Fruit fly (Drosophila melanogaster): ENCODE results near the gene CG6834.

Gene CG6834

DNA sequence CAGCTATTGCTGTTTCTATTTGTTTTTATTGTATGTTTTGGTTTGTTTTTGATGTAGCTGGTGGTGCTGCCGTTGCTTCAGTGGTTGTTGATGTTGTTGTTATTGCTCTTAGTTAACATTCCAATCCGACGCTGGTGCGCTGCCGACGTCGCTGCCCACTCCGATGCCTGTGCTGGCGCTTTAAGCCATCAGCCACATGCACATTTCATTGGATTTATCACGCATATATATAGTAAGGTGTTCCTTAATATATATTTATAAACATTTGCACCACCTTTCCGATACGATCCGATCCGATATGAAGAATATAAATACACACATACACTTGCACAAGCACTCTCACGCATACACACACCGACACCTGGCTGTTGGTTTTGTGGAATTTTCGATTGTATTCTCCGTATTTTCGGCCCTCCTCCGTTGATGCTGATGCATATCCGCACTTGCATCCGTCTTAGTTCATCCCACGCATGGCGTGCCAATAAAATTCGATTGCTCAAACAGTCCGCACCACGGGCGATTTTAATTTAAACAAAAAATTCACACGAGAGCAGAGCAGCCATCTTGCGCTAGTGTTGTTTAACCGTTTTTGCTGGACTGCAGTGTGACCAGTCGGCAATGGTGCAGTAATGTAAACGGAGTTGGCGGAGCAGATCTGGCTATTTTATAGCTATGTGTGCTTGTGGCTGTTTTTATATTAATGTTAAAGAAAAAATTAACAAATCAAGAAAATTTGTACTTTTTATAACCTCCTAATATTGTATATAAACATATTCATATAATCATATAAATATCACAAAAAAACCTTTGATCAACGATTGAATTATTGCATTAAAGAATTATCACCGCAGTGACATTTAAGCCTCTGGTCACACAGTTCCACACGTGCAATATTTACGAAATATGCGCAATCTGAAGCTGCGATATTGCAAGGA lies 37.6 kb downstream of the CG6834 start, which contains the start of the genes Csk and Elp1 (continued):
- TF ChIP-seq YL-1 (GFP tag; optimal IDR thresholded peaks at IDR 0.05) (peak; percentile 74), CG32772 (GFP tag; IDR thresholded peaks at IDR 0.05) (no peak), shn (GFP tag; optimal IDR thresholded peaks at IDR 0.05) (peak; percentile 14), kah (GFP tag; optimal IDR thresholded peaks at IDR 0.05) (peak; percentile 56), CG12236 (GFP tag; optimal IDR thresholded peaks at IDR 0.05) (no peak), Oaz (GFP tag; IDR thresholded peaks at IDR 0.05) (no peak), seq (GFP tag; IDR thresholded peaks at IDR 0.05) (0 out of 2 replicates have a peak, but pooled peaks have one; percentile 15), CG14860 (GFP tag; IDR thresholded peaks at IDR 0.05; ENCODE audit: partially characterized antibody) (no peak), Dip3 (GFP tag; optimal IDR thresholded peaks at IDR 0.05) (peak; percentile 35), dimm (GFP tag; IDR thresholded peaks at IDR 0.05) (no peak), CG9727 (GFP tag; optimal IDR thresholded peaks at IDR 0.05) (peak; percentile 65), gce (GFP tag; IDR thresholded peaks at IDR 0.05) (no peak), CG9609 (GFP tag; optimal IDR thresholded peaks at IDR 0.05) (peak; percentile 14), zen2 (GFP tag; IDR thresholded peaks at IDR 0.05; ENCODE audit: partially characterized antibody) (no peak), sim (GFP tag; IDR thresholded peaks at IDR 0.05) (no peak), psq (GFP tag; optimal IDR thresholded peaks at IDR 0.05) (no peak), Hr39 (optimal IDR thresholded peaks at IDR 0.05) (no peak), CG12071 (GFP tag; optimal IDR thresholded peaks at IDR 0.05) (no peak), Asciz (GFP tag; optimal IDR thresholded peaks at IDR 0.05) (no peak), CG8359 (GFP tag; optimal IDR thresholded peaks at IDR 0.05; ENCODE audit: borderline replicate concordance) (no peak), HLH4C (GFP tag; IDR thresholded peaks at IDR 0.05; ENCODE audit: partially characterized antibody) (no peak), jumu (GFP tag; optimal IDR thresholded peaks at IDR 0.05) (no peak), CG33213 (GFP tag; optimal IDR thresholded peaks at IDR 0.05) (peak; percentile 40), Hand (GFP tag; optimal IDR thresholded peaks at IDR 0.05) (no peak), CG14014 (GFP tag; IDR thresholded peaks at IDR 0.05) (peak; percentile 46; the same call in 1 of the 2 replicates), cas (GFP tag; IDR thresholded peaks at IDR 0.05) (no peak), CG4360 (GFP tag; IDR thresholded peaks at IDR 0.05) (peak; percentile 80), CG7839 (tag; optimal IDR thresholded peaks at IDR 0.05) (peak; percentile 64), Mes4 (GFP tag; optimal IDR thresholded peaks at IDR 0.05) (no peak), emc (GFP tag; optimal IDR thresholded peaks at IDR 0.05) (no peak), CG14050 (GFP tag; IDR thresholded peaks at IDR 0.05) (no peak), CG15696 (tag; optimal IDR thresholded peaks at IDR 0.05) (peak; percentile 68), Six4 (GFP tag; optimal IDR thresholded peaks at IDR 0.05) (no peak), dysf (GFP tag; IDR thresholded peaks at IDR 0.05) (peak; percentile 49; the same call in 2 of the 3 replicates), wdn (GFP tag; IDR thresholded peaks at IDR 0.05) (no peak), dmrt11E (tag; optimal IDR thresholded peaks at IDR 0.05) (peak; percentile 58), luna (GFP tag; optimal IDR thresholded peaks at IDR 0.05) (no peak), CG6689 (GFP tag; IDR thresholded peaks at IDR 0.05) (no peak), wek (GFP tag; optimal IDR thresholded peaks at IDR 0.05) (no peak), CG31365 (tag; optimal IDR thresholded peaks at IDR 0.05) (no peak), CG15514 (GFP tag; optimal IDR thresholded peaks at IDR 0.05) (peak; percentile 74), NC2α (GFP tag; optimal IDR thresholded peaks at IDR 0.05) (no peak), CG32767 (GFP tag; IDR thresholded peaks at IDR 0.05) (peak; percentile 43; the same call in 1 of the 2 replicates), CG16779 (GFP tag; IDR thresholded peaks at IDR 0.05) (no peak), vfl (GFP tag; optimal IDR thresholded peaks at IDR 0.05) (no peak), Awh (GFP tag; IDR thresholded peaks at IDR 0.05) (no peak), trh (GFP tag; optimal IDR thresholded peaks at IDR 0.05) (no peak), grau (tag; optimal IDR thresholded peaks at IDR 0.05) (peak; percentile 69), Abd-B (GFP tag; optimal IDR thresholded peaks at IDR 0.05) (peak; percentile 59), Oli (tag; optimal IDR thresholded peaks at IDR 0.05) (peak; percentile 29)
